Worm (Caenorhabditis elegans) whole organism, L2 larva: ENCODE results near the gene hrg-1.

Experiments used
- C34F6.9 ChIP-seq: fragments of 150-350 bp; optimal IDR thresholded peaks from 2 replicates; lab custom pipeline; 2014; ENCODE audit warnings: missing biosample characterization, missing genetic modification characterization
- F13H6.1 ChIP-seq: sonication (generic microtip); optimal IDR thresholded peaks from 2 replicates; lab custom pipeline; 2016; ENCODE audit warnings: missing genetic modification characterization, missing compliant biosample characterization
- R02D3.7 ChIP-seq: fragments of 150-350 bp; optimal IDR thresholded peaks from 2 replicates; lab custom pipeline; 2014; ENCODE audit warnings: missing biosample characterization, missing genetic modification characterization
- Y55F3AM.14 ChIP-seq: fragments of 200-800 bp; sonication (Bioruptor generic); optimal IDR thresholded peaks from 2 replicates; lab custom pipeline; 2018; ENCODE audit warnings: mild to moderate bottlenecking, missing genetic modification characterization, missing compliant biosample characterization
- ZK546.5 ChIP-seq: sonication (generic microtip); optimal IDR thresholded peaks from 2 replicates; lab custom pipeline; 2017; ENCODE audit warnings: missing biosample characterization, missing genetic modification characterization
- alr-1 ChIP-seq: fragments of 150-350 bp; optimal IDR thresholded peaks from 2 replicates; lab custom pipeline; 2014; ENCODE audit warnings: missing biosample characterization, missing genetic modification characterization
- aly-2 ChIP-seq: fragments of 150-350 bp; optimal IDR thresholded peaks from 2 replicates; lab custom pipeline; 2014; ENCODE audit warnings: missing biosample characterization, missing genetic modification characterization
- ama-1 ChIP-seq: fragments of 150-350 bp; optimal IDR thresholded peaks from 2 replicates; lab custom pipeline; 2018; ENCODE audit warnings: inconsistent platforms
- blmp-1 ChIP-seq: sonication (generic microtip); optimal IDR thresholded peaks from 2 replicates; lab custom pipeline; 2017; ENCODE audit warnings: missing genetic modification characterization, mild to moderate bottlenecking, missing compliant biosample characterization, antibody characterized with exemption, moderate library complexity; ENCODE audit not compliant: insufficient read depth
- ceh-16 ChIP-seq: fragments of 150-350 bp; optimal IDR thresholded peaks from 2 replicates; lab custom pipeline; 2014; ENCODE audit warnings: missing biosample characterization, missing genetic modification characterization
- ceh-82 ChIP-seq: fragments of 150-350 bp; optimal IDR thresholded peaks from 2 replicates; lab custom pipeline; 2014; ENCODE audit warnings: missing biosample characterization, missing genetic modification characterization
- crh-2 ChIP-seq: sonication (generic microtip); optimal IDR thresholded peaks from 2 replicates; lab custom pipeline; 2017; ENCODE audit warnings: missing biosample characterization, missing genetic modification characterization
- dmd-4 ChIP-seq: sonication (generic microtip); optimal IDR thresholded peaks from 2 replicates; lab custom pipeline; 2017; ENCODE audit warnings: missing biosample characterization, missing genetic modification characterization
- egl-27 ChIP-seq: sonication (generic microtip); optimal IDR thresholded peaks from 3 replicates; lab custom pipeline; 2017; ENCODE audit warnings: missing biosample characterization, missing genetic modification reagents, missing genetic modification characterization
- elt-1 ChIP-seq: fragments of 150-350 bp; optimal IDR thresholded peaks from 2 replicates; lab custom pipeline; 2014; ENCODE audit warnings: missing biosample characterization, missing genetic modification characterization
- elt-3 ChIP-seq: sonication (generic microtip); optimal IDR thresholded peaks from 2 replicates; lab custom pipeline; 2017; ENCODE audit warnings: missing biosample characterization, missing genetic modification characterization
- fos-1 ChIP-seq: fragments of 150-350 bp; optimal IDR thresholded peaks from 2 replicates; lab custom pipeline; 2014; ENCODE audit warnings: missing biosample characterization, missing genetic modification characterization
- gmeb-1 ChIP-seq: fragments of 150-350 bp; optimal IDR thresholded peaks from 2 replicates; lab custom pipeline; 2014; ENCODE audit warnings: missing biosample characterization, missing genetic modification characterization
- lin-11 ChIP-seq: fragments of 150-350 bp; sonication (generic microtip); optimal IDR thresholded peaks from 2 replicates; lab custom pipeline; 2014; ENCODE audit warnings: missing biosample characterization, missing genetic modification characterization, inconsistent platforms, mixed read lengths
- lin-13 ChIP-seq: fragments of 150-350 bp; optimal IDR thresholded peaks from 2 replicates; lab custom pipeline; 2014; ENCODE audit warnings: missing biosample characterization, missing genetic modification reagents, missing genetic modification characterization
- lin-39 ChIP-seq: fragments of 150-350 bp; optimal IDR thresholded peaks from 2 replicates; lab custom pipeline; 2014; ENCODE audit warnings: missing biosample characterization, missing genetic modification reagents, missing genetic modification characterization
- lsy-2 ChIP-seq, 2 experiments: fragments of 150-350 bp in 1 of 2; sonication (generic microtip) in 1 of 2; optimal IDR thresholded peaks; 2 replicates each; lab custom pipeline; 2014 to 2017; ENCODE audit warnings: missing biosample characterization in 2 of 2, missing genetic modification characterization in 2 of 2
- mab-5 ChIP-seq: fragments of 150-350 bp; optimal IDR thresholded peaks from 2 replicates; lab custom pipeline; 2014; ENCODE audit warnings: missing biosample characterization, missing genetic modification characterization
- mbf-1 ChIP-seq: sonication (generic microtip); optimal IDR thresholded peaks from 2 replicates; lab custom pipeline; 2017; ENCODE audit warnings: missing biosample characterization, missing genetic modification characterization
- mdl-1 ChIP-seq, 2 experiments: fragments of 150-350 bp in 1 of 2; sonication (generic microtip) in 1 of 2; optimal IDR thresholded peaks; 2 replicates each; lab custom pipeline; 2017; ENCODE audit warnings: missing biosample characterization in 2 of 2, missing genetic modification characterization in 2 of 2
- nhr-10 ChIP-seq: sonication (generic microtip); optimal IDR thresholded peaks from 2 replicates; lab custom pipeline; 2017; ENCODE audit warnings: missing biosample characterization, missing genetic modification characterization
- nhr-11 ChIP-seq: fragments of 150-350 bp; optimal IDR thresholded peaks from 2 replicates; lab custom pipeline; 2014; ENCODE audit warnings: missing biosample characterization, missing genetic modification characterization
- nhr-12 ChIP-seq: fragments of 150-350 bp; optimal IDR thresholded peaks from 2 replicates; lab custom pipeline; 2014; ENCODE audit warnings: missing biosample characterization, missing genetic modification characterization
- nhr-129 ChIP-seq: fragments of 150-350 bp; optimal IDR thresholded peaks from 2 replicates; lab custom pipeline; 2014; ENCODE audit warnings: missing biosample characterization, missing genetic modification characterization
- nhr-21 ChIP-seq: fragments of 150-350 bp; optimal IDR thresholded peaks from 2 replicates; lab custom pipeline; 2014; ENCODE audit warnings: missing biosample characterization, missing genetic modification characterization
- nhr-23 ChIP-seq: fragments of 150-350 bp; optimal IDR thresholded peaks from 2 replicates; lab custom pipeline; 2014; ENCODE audit warnings: missing biosample characterization, missing genetic modification reagents, missing genetic modification characterization
- nhr-237 ChIP-seq: fragments of 150-350 bp; optimal IDR thresholded peaks from 2 replicates; lab custom pipeline; 2014; ENCODE audit warnings: missing biosample characterization, missing genetic modification characterization
- nhr-25 ChIP-seq: fragments of 150-350 bp; sonication (generic microtip); optimal IDR thresholded peaks from 3 replicates; lab custom pipeline; 2014; ENCODE audit warnings: missing biosample characterization, missing genetic modification characterization
- nhr-6 ChIP-seq: fragments of 150-350 bp; optimal IDR thresholded peaks from 2 replicates; lab custom pipeline; 2014; ENCODE audit warnings: missing biosample characterization, missing genetic modification characterization
- nhr-77 ChIP-seq: fragments of 150-350 bp; optimal IDR thresholded peaks from 2 replicates; lab custom pipeline; 2014; ENCODE audit warnings: missing biosample characterization, missing genetic modification characterization
- peb-1 ChIP-seq: fragments of 150-350 bp; optimal IDR thresholded peaks from 2 replicates; lab custom pipeline; 2014; ENCODE audit warnings: missing biosample characterization, missing genetic modification characterization
- sem-4 ChIP-seq: fragments of 150-350 bp; optimal IDR thresholded peaks from 2 replicates; lab custom pipeline; 2014; ENCODE audit warnings: missing biosample characterization, missing genetic modification reagents, missing genetic modification characterization
- skn-1 ChIP-seq: sonication (generic microtip); optimal IDR thresholded peaks from 2 replicates; lab custom pipeline; 2017; ENCODE audit warnings: missing biosample characterization, missing genetic modification characterization
- sma-3 ChIP-seq: sonication (generic microtip); optimal IDR thresholded peaks from 2 replicates; lab custom pipeline; 2016; ENCODE audit warnings: missing genetic modification reagents, missing genetic modification characterization, missing compliant biosample characterization
- sma-9 ChIP-seq, 2 experiments: fragments of 150-350 bp in 1 of 2; sonication (generic microtip) in 1 of 2; optimal IDR thresholded peaks; 2 replicates each; lab custom pipeline; 2014 to 2016; ENCODE audit warnings: missing genetic modification characterization in 2 of 2, mild to moderate bottlenecking in 1 of 2, missing biosample characterization in 1 of 2, missing compliant biosample characterization in 1 of 2, missing genetic modification reagents in 1 of 2, moderate library complexity in 1 of 2
- snpc-4 ChIP-seq: fragments of 150-350 bp; optimal IDR thresholded peaks from 2 replicates; lab custom pipeline; 2014; ENCODE audit warnings: missing biosample characterization, missing genetic modification characterization
- unc-39 ChIP-seq: fragments of 150-350 bp; optimal IDR thresholded peaks from 2 replicates; lab custom pipeline; 2014; ENCODE audit warnings: missing biosample characterization, missing genetic modification characterization
- unc-55 ChIP-seq: fragments of 150-350 bp; sonication (generic microtip); optimal IDR thresholded peaks from 3 replicates; lab custom pipeline; 2014; ENCODE audit warnings: missing biosample characterization, missing genetic modification reagents, missing genetic modification characterization
- unc-62 ChIP-seq: fragments of 150-350 bp; optimal IDR thresholded peaks from 2 replicates; lab custom pipeline; 2014; ENCODE audit warnings: missing biosample characterization, missing genetic modification reagents, missing genetic modification characterization
- zag-1 ChIP-seq: fragments of 150-350 bp; optimal IDR thresholded peaks from 2 replicates; lab custom pipeline; 2014; ENCODE audit warnings: missing biosample characterization, missing genetic modification characterization
- ztf-1 ChIP-seq: fragments of 200-800 bp; sonication (Bioruptor generic); conservative IDR thresholded peaks from 2 replicates; pipeline ENCODE4 v1.3.6; 2022; ENCODE audit warnings: missing genetic modification characterization, missing compliant biosample characterization
- ztf-11 ChIP-seq: sonication (generic microtip); optimal IDR thresholded peaks from 2 replicates; lab custom pipeline; 2017; ENCODE audit warnings: missing biosample characterization, missing genetic modification characterization
- ztf-4 ChIP-seq: fragments of 150-350 bp; optimal IDR thresholded peaks from 2 replicates; lab custom pipeline; 2014; ENCODE audit warnings: missing biosample characterization, missing genetic modification characterization

hrg-1 gene

ce11 chrX:3973534-3973933, 42.5 kb downstream of the hrg-1 start, which contains the start of gene C16B8.4:
Gene C16B8.4, minus strand, starts transcription at chrX:3973634.
- no peak for TF ChIP-seq peb-1
- TF ChIP-seq dmd-4, result no peak
- TF ChIP-seq gmeb-1, result no peak
- no peak for TF ChIP-seq unc-55 (GFP tag; lab: Kevin White, UChicago)
- TF ChIP-seq lin-39, result no peak
- TF ChIP-seq ztf-4, result no peak
- no peak for TF ChIP-seq ceh-82 (tag; lab: Kevin White, UChicago)
- no peak for TF ChIP-seq ztf-1 (GFP tag; lab: Robert Waterston, UW)
- no peak for TF ChIP-seq sma-9 (GFP tag; optimal IDR thresholded peaks at IDR 0.05; lab: Kevin White, UChicago)
- no peak for TF ChIP-seq sma-9 (tag; optimal IDR thresholded peaks at IDR 0.05; lab: Kevin White, UChicago)
- TF ChIP-seq crh-2 (tag; lab: Kevin White, UChicago), result no peak
- TF ChIP-seq nhr-6, result no peak
- TF ChIP-seq nhr-21, result no peak
- TF ChIP-seq unc-62 (GFP tag; lab: Kevin White, UChicago), result no peak
- no peak for TF ChIP-seq F13H6.1
- no peak for TF ChIP-seq elt-3

ce11 chrX:3970786-3971185, 45.2 kb downstream of the hrg-1 start:
- TF ChIP-seq nhr-129 (tag; lab: Kevin White, UChicago) (no peak), nhr-77 (no peak), unc-39 (tag; lab: Kevin White, UChicago) (no peak), nhr-21 (no peak), alr-1 (tag; lab: Kevin White, UChicago) (no peak), sma-3 (GFP tag; lab: Kevin White, UChicago) (no peak)

- TF ChIP-seq elt-1 (no peak), fos-1 (tag; lab: Kevin White, UChicago) (peak; percentile 70), sma-9 (GFP tag; optimal IDR thresholded peaks at IDR 0.05; lab: Kevin White, UChicago) (peak; percentile 72), sma-9 (tag; optimal IDR thresholded peaks at IDR 0.05; lab: Kevin White, UChicago) (no peak), nhr-237 (tag; lab: Kevin White, UChicago) (no peak), ztf-4 (no peak), lin-39 (no peak), sem-4 (no peak), C34F6.9 (tag; lab: Kevin White, UChicago) (peak; percentile 47), nhr-6 (no peak), sma-3 (GFP tag; lab: Kevin White, UChicago) (peak; percentile 76), elt-3 (no peak), crh-2 (tag; lab: Kevin White, UChicago) (peak; percentile 84), egl-27 (tag; lab: Kevin White, UChicago) (peak; percentile 59), snpc-4 (tag; lab: Kevin White, UChicago) (no peak), mbf-1 (tag; lab: Kevin White, UChicago) (no peak), R02D3.7 (tag; lab: Kevin White, UChicago) (no peak), aly-2 (tag; lab: Kevin White, UChicago) (no peak), nhr-10 (no peak), mab-5 (tag; lab: Kevin White, UChicago) (peak; percentile 67), nhr-11 (tag; lab: Kevin White, UChicago) (no peak), zag-1 (tag; lab: Kevin White, UChicago) (peak; percentile 37), skn-1 (no peak), unc-62 (GFP tag; lab: Kevin White, UChicago) (no peak), mdl-1 (tag; optimal IDR thresholded peaks at IDR 0.05; lab: Kevin White, UChicago) (peak in 1 of 2 experiments; percentile 44), nhr-77 (no peak), alr-1 (tag; lab: Kevin White, UChicago) (no peak), ceh-16 (tag; lab: Kevin White, UChicago) (no peak), nhr-12 (no peak), nhr-23 (tag; lab: Kevin White, UChicago) (no peak), ztf-11 (tag; lab: Kevin White, UChicago) (no peak), ZK546.5 (no peak), unc-39 (tag; lab: Kevin White, UChicago) (no peak), peb-1 (no peak), gmeb-1 (peak; percentile 67), ceh-82 (tag; lab: Kevin White, UChicago) (no peak), lin-11 (peak; percentile 68), nhr-129 (tag; lab: Kevin White, UChicago) (peak; percentile 89), unc-55 (GFP tag; lab: Kevin White, UChicago) (peak; percentile 59), ama-1 (lab: Kevin White, UChicago) (no peak), Y55F3AM.14 (no peak), nhr-21 (peak; percentile 48), nhr-25 (tag; lab: Kevin White, UChicago) (no peak), F13H6.1 (peak; percentile 68), dmd-4 (no peak), blmp-1 (tag; lab: Kevin White, UChicago) (no peak), lin-13 (GFP tag; lab: Kevin White, UChicago) (peak; percentile 67), ztf-1 (GFP tag; lab: Robert Waterston, UW) (no peak), lsy-2 (tag; optimal IDR thresholded peaks at IDR 0.05; lab: Kevin White, UChicago) (peak in 1 of 2 experiments; percentile 69)
Observed at ce11 chrX:3969980-3970403, 46.0 kb downstream of the hrg-1 start.
